Fruit fly (Drosophila melanogaster) whole organism, adult: ENCODE results near the gene Dref.

Source experiments
- CG11617 ChIP-seq: fragments of 200-800 bp; sonication (Bioruptor generic); optimal IDR thresholded peaks from 2 replicates; lab custom pipeline; 2017; ENCODE audit warnings: mild to moderate bottlenecking, missing biosample characterization, missing genetic modification reagents, missing genetic modification characterization
- CG7101 ChIP-seq: fragments of 200-800 bp; sonication (Bioruptor generic); optimal IDR thresholded peaks from 2 replicates; lab custom pipeline; 2018; ENCODE audit warnings: missing biosample characterization, mild to moderate bottlenecking, missing genetic modification characterization, moderate library complexity
- Hr96 ChIP-seq: fragments of 200-800 bp; sonication (Bioruptor generic); optimal IDR thresholded peaks from 2 replicates; lab custom pipeline; 2016; ENCODE audit warnings: missing biosample characterization, missing genetic modification characterization
- cic ChIP-seq: fragments of 200-800 bp; sonication (Bioruptor generic); optimal IDR thresholded peaks from 2 replicates; lab custom pipeline; 2017; ENCODE audit warnings: missing biosample characterization, mild to moderate bottlenecking, missing genetic modification characterization, moderate library complexity

- TF ChIP-seq cic (GFP tag; lab: Kevin White, UChicago) (no peak), CG7101 (tag; lab: Kevin White, UChicago) (no peak), Hr96 (GFP tag; lab: Kevin White, UChicago) (no peak), CG11617 (GFP tag; lab: Kevin White, UChicago) (no peak)
Measured at dm6 chr2L:9960758-9961157, 6.3 kb downstream of the Dref start.
